Fruit fly (Drosophila melanogaster) whole organism, embryonic: ENCODE measurements around the gene Cyp312a1.

Source experiments
- CG11560 ChIP-seq: fragments of 200-800 bp; sonication (Bioruptor generic); IDR thresholded peaks from 3 replicates; pipeline ENCODE4 v1.3.6; 2022; ENCODE audit warnings: missing biosample characterization, missing genetic modification characterization
- CG7839 ChIP-seq: fragments of 200-800 bp; sonication (Bioruptor generic); optimal IDR thresholded peaks from 3 replicates; lab custom pipeline; 2018; ENCODE audit warnings: missing biosample characterization, mild to moderate bottlenecking, missing genetic modification characterization, moderate library complexity
- CG8478 ChIP-seq: fragments of >200 bp; optimal IDR thresholded peaks from 2 replicates; lab custom pipeline; 2018
- Hr3 ChIP-seq: fragments of 200-800 bp; sonication (Bioruptor generic); optimal IDR thresholded peaks from 3 replicates; lab custom pipeline; 2016; ENCODE audit warnings: missing biosample characterization, missing genetic modification characterization
- Sry-β ChIP-seq: fragments of 200-800 bp; sonication (Bioruptor generic); optimal IDR thresholded peaks from 2 replicates; lab custom pipeline; 2018; ENCODE audit warnings: missing biosample characterization, mild to moderate bottlenecking, missing genetic modification characterization, moderate library complexity
- cas ChIP-seq: fragments of 200-800 bp; sonication (Bioruptor generic); IDR thresholded peaks from 2 replicates; pipeline ENCODE4 v1.3.6; 2022; ENCODE audit warnings: missing biosample characterization, missing genetic modification characterization
- ewg ChIP-seq: fragments of 200-800 bp; sonication (Bioruptor generic); optimal IDR thresholded peaks from 3 replicates; lab custom pipeline; 2017; ENCODE audit warnings: mild to moderate bottlenecking, missing biosample characterization, missing genetic modification reagents, missing genetic modification characterization
- ken ChIP-seq: fragments of 200-800 bp; sonication (Bioruptor generic); IDR thresholded peaks from 3 replicates; pipeline ENCODE4 v1.3.6; 2022; ENCODE audit warnings: missing biosample characterization, missing genetic modification characterization
- psq ChIP-seq: fragments of 200-800 bp; sonication (Bioruptor generic); optimal IDR thresholded peaks from 2 replicates; lab custom pipeline; 2017; ENCODE audit warnings: missing biosample characterization, missing genetic modification characterization
- sob ChIP-seq: fragments of 200-800 bp; sonication (Bioruptor generic); IDR thresholded peaks from 2 replicates; pipeline ENCODE4 v1.3.6; 2022; ENCODE audit warnings: missing biosample characterization, missing genetic modification characterization

dm6 chr3L:18106021-18106944, 26.2 kb downstream of the Cyp312a1 start, which contains the start of the genes CG13698 and mRpS26:
- peak; percentile 63 for TF ChIP-seq ewg (GFP tag; lab: Kevin White, UChicago)
- TF ChIP-seq sob (GFP tag; lab: Robert Waterston, UW): peak; percentile 42; the same call in 1 of the 2 replicates
- TF ChIP-seq ken (GFP tag; lab: Robert Waterston, UW): no peak
- TF ChIP-seq CG7839: peak; percentile 72
- no peak for TF ChIP-seq CG11560 (tag; lab: Robert Waterston, UW)
- TF ChIP-seq Hr3 (GFP tag; lab: Kevin White, UChicago): peak; percentile 73
- 0 out of 2 replicates have a peak, but pooled peaks have one; percentile 25 for TF ChIP-seq cas (GFP tag; lab: Robert Waterston, UW)
- peak; percentile 50 for TF ChIP-seq psq (GFP tag; lab: Kevin White, UChicago)
- peak; percentile 94 for TF ChIP-seq Sry-β (GFP tag; lab: Kevin White, UChicago)
- TF ChIP-seq CG8478: no peak
